Worm (Caenorhabditis elegans): ENCODE results near the gene pac-1.

DNA sequence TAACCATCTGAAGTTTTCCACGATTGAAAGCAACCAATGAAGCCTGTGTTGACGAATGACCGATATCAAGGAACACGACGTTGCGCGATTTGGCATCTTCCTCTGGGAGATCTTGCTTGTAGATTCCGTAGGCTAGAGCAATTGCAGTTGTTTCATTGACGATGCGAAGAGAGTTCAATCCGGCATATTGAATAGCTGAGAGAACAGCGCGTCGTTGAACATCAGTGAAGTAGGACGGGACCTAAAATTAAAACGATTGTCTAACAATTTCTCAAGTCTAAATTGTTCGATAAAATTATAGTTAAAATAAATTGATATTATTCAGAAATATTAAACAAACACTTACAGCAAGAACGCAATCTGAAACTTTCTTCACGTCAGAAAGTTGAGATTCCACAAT lies 48.7 kb upstream of the pac-1 start:
- TF ChIP-seq ztf-23 (GFP tag; IDR thresholded peaks at IDR 0.05) = no peak
- TF ChIP-seq T22C8.4 (GFP tag; IDR thresholded peaks at IDR 0.05) = no peak
- TF ChIP-seq flt-1 (GFP tag; IDR thresholded peaks at IDR 0.05) = no peak
- TF ChIP-seq cog-1 (tag; optimal IDR thresholded peaks at IDR 0.05) = no peak
